Worm (Caenorhabditis elegans) whole organism, young adult: Measurements from ENCODE around the gene bgnt-1.2.

Source experiments
- B0019.2 ChIP-seq: fragments of 200-800 bp; sonication (Bioruptor generic); conservative IDR thresholded peaks from 2 replicates; pipeline ENCODE4 v1.3.6; 2022; ENCODE audit warnings: missing genetic modification reagents, missing genetic modification characterization, missing compliant biosample characterization
- B0035.1 ChIP-seq: sonication (generic microtip); optimal IDR thresholded peaks from 2 replicates; lab custom pipeline; 2016; ENCODE audit warnings: missing genetic modification characterization, mild to moderate bottlenecking, missing compliant biosample characterization, missing genotype, missing genetic modification reagents
- B0336.3 ChIP-seq: fragments of 200-800 bp; sonication (Bioruptor generic); IDR thresholded peaks from 2 replicates; pipeline ENCODE4 v1.3.6; 2022; ENCODE audit warnings: missing genetic modification characterization, missing compliant biosample characterization
- F10E7.11 ChIP-seq: sonication (generic microtip); optimal IDR thresholded peaks from 2 replicates; lab custom pipeline; 2017; ENCODE audit warnings: mild to moderate bottlenecking, missing genetic modification characterization, moderate library complexity, missing compliant biosample characterization
- F22D6.2 ChIP-seq: sonication (generic microtip); optimal IDR thresholded peaks from 2 replicates; lab custom pipeline; 2016; ENCODE audit warnings: mild to moderate bottlenecking, missing genetic modification characterization, missing compliant biosample characterization
- F23B12.7 ChIP-seq: sonication (generic microtip); optimal IDR thresholded peaks from 2 replicates; lab custom pipeline; 2017; ENCODE audit warnings: missing genetic modification characterization, mild to moderate bottlenecking, missing compliant biosample characterization, antibody characterized with exemption, moderate library complexity; ENCODE audit not compliant: insufficient read depth
- F33H1.4 ChIP-seq: fragments of 200-800 bp; sonication (Bioruptor generic); IDR thresholded peaks from 2 replicates; pipeline ENCODE4 v1.3.6; 2022; ENCODE audit warnings: missing genetic modification reagents, missing genetic modification characterization, missing compliant biosample characterization
- F37B4.10 ChIP-seq: fragments of 200-800 bp; sonication (Bioruptor generic); IDR thresholded peaks from 2 replicates; pipeline ENCODE4 v1.3.6; 2022; ENCODE audit warnings: missing genetic modification characterization, missing compliant biosample characterization
- F57A8.1 ChIP-seq: fragments of 200-800 bp; sonication (Bioruptor generic); optimal IDR thresholded peaks from 2 replicates; lab custom pipeline; 2018; ENCODE audit warnings: mild to moderate bottlenecking, missing genetic modification characterization, moderate library complexity, missing compliant biosample characterization
- K11D2.4 ChIP-seq: fragments of 200-800 bp; sonication (Bioruptor generic); IDR thresholded peaks from 2 replicates; pipeline ENCODE4 v1.3.6; 2022; ENCODE audit warnings: missing genetic modification reagents, missing genetic modification characterization, missing compliant biosample characterization
- T07F8.4 ChIP-seq: sonication (generic microtip); optimal IDR thresholded peaks from 2 replicates; lab custom pipeline; 2016; ENCODE audit warnings: mild to moderate bottlenecking, missing genetic modification characterization, moderate library complexity, missing compliant biosample characterization
- T26A5.8 ChIP-seq: sonication (generic microtip); optimal IDR thresholded peaks from 2 replicates; lab custom pipeline; 2016; ENCODE audit warnings: missing genetic modification characterization, missing compliant biosample characterization
- Y56A3A.18 ChIP-seq: fragments of 200-800 bp; sonication (Bioruptor generic); IDR thresholded peaks from 2 replicates; pipeline ENCODE4 v1.3.6; 2022; ENCODE audit warnings: missing genetic modification reagents, missing genetic modification characterization, missing compliant biosample characterization
- Y67H2A.10 ChIP-seq: fragments of 200-800 bp; sonication (Bioruptor generic); conservative IDR thresholded peaks from 2 replicates; pipeline ENCODE4 v1.3.6; 2022; ENCODE audit warnings: missing genetic modification reagents, missing genetic modification characterization, missing compliant biosample characterization
- akir-1 ChIP-seq: fragments of 200-800 bp; sonication (Bioruptor generic); optimal IDR thresholded peaks from 2 replicates; lab custom pipeline; 2018; ENCODE audit warnings: mild to moderate bottlenecking, missing genetic modification characterization, moderate library complexity, missing compliant biosample characterization
- ama-1 ChIP-seq, 3 experiments: fragments of 150-350 bp in 1 of 3; sonication (generic microtip) in 2 of 3; optimal IDR thresholded peaks; 2 replicates each; lab custom pipeline; 2014 to 2018; ENCODE audit warnings: missing biosample characterization in 2 of 3, missing genetic modification characterization in 2 of 3, missing genetic modification reagents in 2 of 3
- attf-6 ChIP-seq: fragments of 200-800 bp; sonication (Bioruptor generic); IDR thresholded peaks from 2 replicates; pipeline ENCODE4 v1.3.6; 2022; ENCODE audit warnings: missing genetic modification reagents, missing genetic modification characterization, missing compliant biosample characterization
- cebp-2 ChIP-seq: fragments of 200-800 bp; sonication (Bioruptor generic); IDR thresholded peaks from 2 replicates; pipeline ENCODE4 v1.3.6; 2022; ENCODE audit warnings: missing genetic modification characterization, missing compliant biosample characterization
- ceh-40 ChIP-seq: fragments of 200-800 bp; sonication (Bioruptor generic); IDR thresholded peaks from 2 replicates; pipeline ENCODE4 v1.3.6; 2022; ENCODE audit warnings: missing genetic modification characterization, missing compliant biosample characterization
- ceh-91 ChIP-seq: fragments of 200-800 bp; sonication (Bioruptor generic); IDR thresholded peaks from 2 replicates; pipeline ENCODE4 v1.3.6; 2022; ENCODE audit warnings: missing genetic modification reagents, missing genetic modification characterization, missing compliant biosample characterization
- chd-7 ChIP-seq: sonication (generic microtip); optimal IDR thresholded peaks from 2 replicates; lab custom pipeline; 2016; ENCODE audit warnings: mild to moderate bottlenecking, missing genetic modification characterization, moderate library complexity, missing compliant biosample characterization
- dox-1 ChIP-seq: fragments of 200-800 bp; sonication (Bioruptor generic); IDR thresholded peaks from 2 replicates; pipeline ENCODE4 v1.3.6; 2022; ENCODE audit warnings: missing genetic modification reagents, missing genetic modification characterization, missing compliant biosample characterization
- dpl-1 ChIP-seq: fragments of 150-350 bp; optimal IDR thresholded peaks from 2 replicates; lab custom pipeline; 2014; ENCODE audit warnings: missing biosample characterization, missing genetic modification reagents, missing genetic modification characterization
- efl-1 ChIP-seq: fragments of 150-350 bp; optimal IDR thresholded peaks from 2 replicates; lab custom pipeline; 2014; ENCODE audit warnings: missing biosample characterization, missing genetic modification reagents, missing genetic modification characterization
- egl-44 ChIP-seq: fragments of 200-800 bp; sonication (Bioruptor generic); IDR thresholded peaks from 2 replicates; pipeline ENCODE4 v1.3.6; 2022; ENCODE audit warnings: missing genetic modification reagents, missing genetic modification characterization, missing compliant biosample characterization
- ekl-4 ChIP-seq: fragments of 200-800 bp; sonication (Bioruptor generic); IDR thresholded peaks from 2 replicates; pipeline ENCODE4 v1.3.6; 2022; ENCODE audit warnings: missing genetic modification reagents, missing genetic modification characterization, missing compliant biosample characterization
- ets-4 ChIP-seq: fragments of 200-800 bp; sonication (Bioruptor generic); optimal IDR thresholded peaks from 2 replicates; lab custom pipeline; 2018; ENCODE audit warnings: mild to moderate bottlenecking, missing genetic modification characterization, missing compliant biosample characterization
- him-1 ChIP-seq: sonication (generic microtip); optimal IDR thresholded peaks from 2 replicates; lab custom pipeline; 2016; ENCODE audit warnings: missing genotype, missing genetic modification reagents, missing genetic modification characterization, missing compliant biosample characterization
- hrde-1 ChIP-seq: sonication (generic microtip); optimal IDR thresholded peaks from 2 replicates; lab custom pipeline; 2016; ENCODE audit warnings: missing genetic modification characterization, mild to moderate bottlenecking, missing compliant biosample characterization, moderate library complexity, missing genotype, missing genetic modification reagents, borderline replicate concordance
- let-607 ChIP-seq, 2 experiments: fragments of 200-800 bp in 1 of 2; sonication (Bioruptor generic) in 1 of 2; sonication (generic microtip) in 1 of 2; optimal IDR thresholded peaks; 2 replicates each; lab custom pipeline; 2016 to 2018; ENCODE audit warnings: mild to moderate bottlenecking in 2 of 2, missing compliant biosample characterization in 2 of 2, missing genetic modification characterization in 2 of 2, moderate library complexity in 2 of 2, missing genotype in 1 of 2
- lin-35 ChIP-seq, 3 experiments: fragments of 150-350 bp in 2 of 3; sonication (generic microtip) in 1 of 3; optimal IDR thresholded peaks; 2 replicates each; lab custom pipeline; 2014 to 2018; ENCODE audit warnings: missing biosample characterization in 3 of 3, missing genetic modification characterization in 3 of 3, missing genetic modification reagents in 3 of 3
- lin-54 ChIP-seq: fragments of 200-800 bp; sonication (Bioruptor generic); optimal IDR thresholded peaks from 2 replicates; lab custom pipeline; 2018; ENCODE audit warnings: mild to moderate bottlenecking, missing genetic modification characterization, missing compliant biosample characterization
- lsl-1 ChIP-seq: fragments of 200-800 bp; sonication (Bioruptor generic); optimal IDR thresholded peaks from 2 replicates; lab custom pipeline; 2018; ENCODE audit warnings: mild to moderate bottlenecking, missing genetic modification characterization, moderate library complexity, missing compliant biosample characterization
- madf-8 ChIP-seq: fragments of 200-800 bp; sonication (Bioruptor generic); conservative IDR thresholded peaks from 2 replicates; pipeline ENCODE4 v1.3.6; 2022; ENCODE audit warnings: missing genetic modification reagents, missing genetic modification characterization, missing compliant biosample characterization
- mcd-1 ChIP-seq: fragments of 200-800 bp; sonication (Bioruptor generic); IDR thresholded peaks from 2 replicates; pipeline ENCODE4 v1.3.6; 2022; ENCODE audit warnings: missing genetic modification reagents, missing genetic modification characterization, missing compliant biosample characterization
- mes-4 ChIP-seq: sonication (generic microtip); optimal IDR thresholded peaks from 2 replicates; lab custom pipeline; 2016; ENCODE audit warnings: missing genotype, missing genetic modification characterization, missing compliant biosample characterization
- nhr-179 ChIP-seq: sonication (generic microtip); optimal IDR thresholded peaks from 2 replicates; lab custom pipeline; 2016; ENCODE audit warnings: mild to moderate bottlenecking, missing genetic modification characterization, missing compliant biosample characterization
- nhr-27 ChIP-seq: fragments of 200-800 bp; sonication (Bioruptor generic); optimal IDR thresholded peaks from 2 replicates; lab custom pipeline; 2018; ENCODE audit warnings: mild to moderate bottlenecking, missing genetic modification characterization, moderate library complexity, missing compliant biosample characterization
- nhr-80 ChIP-seq: sonication (generic microtip); optimal IDR thresholded peaks from 2 replicates; lab custom pipeline; 2016; ENCODE audit warnings: missing genetic modification characterization, missing compliant biosample characterization
- nhr-90 ChIP-seq: sonication (generic microtip); optimal IDR thresholded peaks from 2 replicates; lab custom pipeline; 2016; ENCODE audit warnings: missing genotype, mild to moderate bottlenecking, missing genetic modification characterization, missing compliant biosample characterization
- pha-4 ChIP-seq: fragments of 150-350 bp; sonication (generic microtip); optimal IDR thresholded peaks from 2 replicates; lab custom pipeline; 2014; ENCODE audit warnings: missing biosample characterization, missing genetic modification reagents, missing genetic modification characterization
- repo-1 ChIP-seq: sonication (generic microtip); optimal IDR thresholded peaks from 2 replicates; lab custom pipeline; 2017; ENCODE audit warnings: mild to moderate bottlenecking, missing genetic modification characterization, missing compliant biosample characterization
- sdz-38 ChIP-seq: sonication (generic microtip); optimal IDR thresholded peaks from 2 replicates; lab custom pipeline; 2016; ENCODE audit warnings: missing genotype, missing genetic modification characterization, missing compliant biosample characterization
- somi-1 ChIP-seq: fragments of 200-800 bp; sonication (Bioruptor generic); optimal IDR thresholded peaks from 2 replicates; lab custom pipeline; 2018; ENCODE audit warnings: mild to moderate bottlenecking, missing genetic modification characterization, missing compliant biosample characterization
- unc-130 ChIP-seq: sonication (generic microtip); optimal IDR thresholded peaks from 2 replicates; lab custom pipeline; 2016; ENCODE audit warnings: missing genetic modification reagents, missing genetic modification characterization, missing compliant biosample characterization
- ztf-22 ChIP-seq: fragments of 200-800 bp; sonication (Bioruptor generic); optimal IDR thresholded peaks from 2 replicates; lab custom pipeline; 2018; ENCODE audit warnings: mild to moderate bottlenecking, missing genetic modification characterization, moderate library complexity, missing compliant biosample characterization
- ztf-26 ChIP-seq: sonication (generic microtip); optimal IDR thresholded peaks from 2 replicates; lab custom pipeline; 2017; ENCODE audit warnings: missing genetic modification characterization, missing compliant biosample characterization
- ztf-28 ChIP-seq: fragments of 200-800 bp; sonication (Bioruptor generic); IDR thresholded peaks from 2 replicates; pipeline ENCODE4 v1.3.6; 2022; ENCODE audit warnings: missing genetic modification reagents, missing genetic modification characterization, missing compliant biosample characterization

The bgnt-1.2 gene

ce11 chrV:2126996-2127585 lies 8.6 kb upstream of the bgnt-1.2 start, which contains the start of gene ldp-1 (continued):
- TF ChIP-seq K11D2.4 (GFP tag; lab: Robert Waterston, UW) (0 out of 2 replicates have a peak, but pooled peaks have one; percentile 46), B0019.2 (GFP tag; lab: Robert Waterston, UW) (no peak), let-607 (tag; optimal IDR thresholded peaks at IDR 0.05; lab: Kevin White, UChicago) (no peak), T07F8.4 (tag; lab: Kevin White, UChicago) (no peak), F22D6.2 (tag; lab: Kevin White, UChicago) (peak; percentile 60), ekl-4 (GFP tag; lab: Robert Waterston, UW) (peak; percentile 9; the same call in 1 of the 2 replicates), madf-8 (GFP tag; lab: Robert Waterston, UW) (peak; percentile 16; the same call in 1 of the 2 replicates), lin-35 (GFP tag; optimal IDR thresholded peaks at IDR 0.05; lab: Kevin White, UChicago) (peak; percentile 10 to 81 (median 34)), somi-1 (GFP tag; lab: Kevin White, UChicago) (no peak), attf-6 (GFP tag; lab: Robert Waterston, UW) (no peak), unc-130 (GFP tag; lab: Kevin White, UChicago) (peak; percentile 76), nhr-90 (tag; lab: Kevin White, UChicago) (no peak), chd-7 (no peak), nhr-27 (tag; lab: Kevin White, UChicago) (no peak), ceh-40 (GFP tag; lab: Robert Waterston, UW) (no peak), ceh-91 (GFP tag; lab: Robert Waterston, UW) (peak; percentile 45; the same call in 1 of the 2 replicates), mes-4 (tag; lab: Kevin White, UChicago) (no peak), T26A5.8 (no peak), Y56A3A.18 (no peak), Y67H2A.10 (GFP tag; lab: Robert Waterston, UW) (no peak), ets-4 (GFP tag; lab: Kevin White, UChicago) (no peak), hrde-1 (tag; lab: Kevin White, UChicago) (no peak), ztf-28 (GFP tag; lab: Robert Waterston, UW) (no peak), efl-1 (GFP tag; lab: Kevin White, UChicago) (peak; percentile 49), B0035.1 (tag; lab: Kevin White, UChicago) (no peak), mcd-1 (GFP tag; lab: Robert Waterston, UW) (peak; percentile 76), F57A8.1 (no peak), F10E7.11 (no peak), dpl-1 (GFP tag; lab: Kevin White, UChicago) (peak; percentile 73), ztf-26 (tag; lab: Kevin White, UChicago) (no peak), B0336.3 (GFP tag; lab: Robert Waterston, UW) (0 out of 2 replicates have a peak, but pooled peaks have one; percentile 39), egl-44 (GFP tag; lab: Robert Waterston, UW) (no peak), dox-1 (GFP tag; lab: Robert Waterston, UW) (peak; percentile 43; the same call in 1 of the 2 replicates), akir-1 (GFP tag; lab: Kevin White, UChicago) (no peak), nhr-179 (no peak), F37B4.10 (GFP tag; lab: Robert Waterston, UW) (no peak), sdz-38 (tag; lab: Kevin White, UChicago) (no peak), ama-1 (optimal IDR thresholded peaks at IDR 0.05; lab: Kevin White, UChicago) (no peak), ama-1 (GFP tag; optimal IDR thresholded peaks at IDR 0.05; lab: Kevin White, UChicago) (no peak), pha-4 (tag; lab: Kevin White, UChicago) (no peak), F33H1.4 (GFP tag; lab: Robert Waterston, UW) (peak; percentile 27), ztf-22 (no peak), lin-54 (peak; percentile 79), nhr-80 (tag; lab: Kevin White, UChicago) (no peak), repo-1 (tag; lab: Kevin White, UChicago) (no peak), cebp-2 (GFP tag; lab: Robert Waterston, UW) (no peak), him-1 (tag; lab: Kevin White, UChicago) (no peak), F23B12.7 (tag; lab: Kevin White, UChicago) (no peak), lsl-1 (GFP tag; lab: Kevin White, UChicago) (peak; percentile 7)
